Fruit fly (Drosophila melanogaster): ENCODE results near the gene CG5282.

CG5282 gene

DNA sequence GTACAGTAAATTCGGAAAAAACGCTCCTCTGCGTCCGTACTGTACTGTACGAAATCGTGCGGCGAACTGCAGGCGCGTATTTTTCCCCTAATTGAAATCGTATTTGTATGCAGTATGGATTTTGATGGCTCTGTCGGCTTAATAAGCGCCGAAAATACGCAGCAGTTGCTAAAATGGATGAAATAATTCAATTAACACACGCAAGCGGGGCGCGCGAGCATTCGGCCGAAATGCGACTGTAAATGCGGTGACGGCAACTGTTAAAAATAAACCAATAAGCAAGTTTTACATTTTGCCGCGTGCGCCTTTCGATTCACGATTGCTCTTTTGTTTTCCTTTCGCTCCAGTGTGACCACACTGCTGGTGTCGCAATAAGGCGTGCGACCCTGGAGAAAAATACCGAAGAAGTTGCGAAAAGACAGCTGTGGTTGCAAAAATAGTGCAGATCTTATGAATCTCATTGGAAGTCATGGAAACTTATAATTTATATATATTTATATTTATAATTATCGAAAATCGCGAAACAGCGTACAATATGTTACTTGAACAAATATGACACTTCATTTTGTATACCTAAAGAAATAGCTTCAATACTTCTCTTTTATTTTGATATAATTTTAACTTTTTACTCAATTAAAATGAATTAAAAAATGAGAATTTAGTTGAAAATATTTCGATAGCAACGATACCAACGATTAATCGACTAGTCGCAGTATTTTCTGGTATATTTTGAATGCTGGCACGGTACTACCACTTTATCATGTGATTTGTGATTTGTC lies 47.3 kb upstream of the CG5282 start, which contains the start of the genes CG32428 and CG5969 (continued):
- peak; percentile 42 for TF ChIP-seq gsb-n (tag; optimal IDR thresholded peaks at IDR 0.05)
- peak; percentile 12 for TF ChIP-seq CG6765 (GFP tag; optimal IDR thresholded peaks at IDR 0.05)
- TF ChIP-seq CG13287 (GFP tag; IDR thresholded peaks at IDR 0.05; ENCODE audit: partially characterized antibody): no peak; the same call in 1 of the 2 replicates
- TF ChIP-seq CkIIα-i1 (GFP tag; IDR thresholded peaks at IDR 0.05): no peak
- peak; percentile 44; the same call in 1 of the 2 replicates for TF ChIP-seq Xrp1 (GFP tag; IDR thresholded peaks at IDR 0.05)
- peak; percentile 50; the same call in 3 of the 4 replicates for TF ChIP-seq Gug (GFP tag; IDR thresholded peaks at IDR 0.05)
- peak; percentile 80 for TF ChIP-seq CG2678 (tag; optimal IDR thresholded peaks at IDR 0.05)

DNA sequence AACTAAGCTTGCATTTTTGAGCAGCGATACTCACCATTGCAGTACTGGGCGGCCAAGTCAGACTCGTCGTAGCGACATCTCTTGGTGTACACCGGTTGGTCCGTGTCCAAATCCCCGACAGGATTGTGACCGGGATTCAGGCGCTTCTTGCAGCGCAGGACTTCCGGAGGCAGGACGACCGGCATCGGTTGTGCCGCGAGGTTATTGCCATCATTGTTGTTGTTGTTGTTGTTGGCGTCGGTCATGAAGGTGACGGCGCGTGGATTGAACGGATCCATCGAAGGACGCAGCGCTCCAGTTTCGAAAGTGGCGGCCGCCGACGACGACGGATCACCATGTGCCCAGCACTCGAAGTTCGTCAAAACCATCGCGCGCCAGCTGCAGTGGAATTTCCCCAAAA lies 46.7 kb upstream of the CG5282 start:
- no peak for TF ChIP-seq CG4820 (GFP tag; optimal IDR thresholded peaks at IDR 0.05)
- TF ChIP-seq da (GFP tag; optimal IDR thresholded peaks at IDR 0.05): peak; percentile 21
- no peak for TF ChIP-seq lov (optimal IDR thresholded peaks at IDR 0.05)
- 0 out of 3 replicates have a peak, but pooled peaks have one; percentile 50 for TF ChIP-seq lov (GFP tag; IDR thresholded peaks at IDR 0.05)
- TF ChIP-seq CG4360 (GFP tag; IDR thresholded peaks at IDR 0.05): peak; percentile 85
- TF ChIP-seq Med (GFP tag): peak; percentile 68

DNA sequence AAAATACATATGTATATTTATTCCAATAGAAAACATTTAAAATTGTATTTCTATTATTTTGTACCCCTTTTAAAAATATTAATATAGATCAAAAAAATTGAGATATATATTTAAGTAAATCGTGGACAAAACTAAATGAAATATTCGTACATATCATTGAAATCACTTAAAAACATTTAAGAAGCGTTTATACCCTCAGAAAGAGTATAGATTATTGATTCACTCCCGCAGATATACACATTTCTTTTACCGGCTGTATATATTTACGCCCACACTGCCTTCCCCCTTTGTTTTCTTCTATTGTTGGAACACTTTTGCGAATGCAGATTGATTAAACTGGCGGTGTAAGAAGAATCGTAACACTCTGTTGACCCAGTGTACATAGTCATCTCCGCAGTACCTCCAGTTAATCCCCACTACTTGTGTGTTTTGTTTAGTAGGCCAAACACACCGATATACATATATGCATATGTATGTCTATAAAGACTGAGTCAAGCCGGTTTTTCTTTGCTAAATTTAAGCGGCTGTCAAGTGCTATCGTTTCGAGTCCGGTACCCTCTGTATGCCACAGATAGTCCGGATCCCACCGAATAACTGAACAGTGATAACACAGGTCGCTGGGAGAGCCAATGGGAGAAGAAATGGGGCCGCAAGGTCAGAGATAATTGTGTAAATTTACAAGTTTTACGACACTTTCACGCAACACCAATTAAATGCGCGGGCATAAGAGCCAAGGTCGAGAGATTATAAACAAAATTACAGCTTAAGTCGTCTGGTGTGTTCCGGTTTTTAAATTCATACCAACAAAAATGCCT lies 45.8 kb upstream of the CG5282 start:
- TF ChIP-seq al (GFP tag; IDR thresholded peaks at IDR 0.05) (no peak), CG4707 (GFP tag; optimal IDR thresholded peaks at IDR 0.05) (peak; percentile 58), CG12155 (GFP tag; optimal IDR thresholded peaks at IDR 0.05) (no peak), NK7.1 (GFP tag; optimal IDR thresholded peaks at IDR 0.05) (peak; percentile 23), scrt (GFP tag; optimal IDR thresholded peaks at IDR 0.05) (peak; percentile 1), CG1529 (GFP tag; optimal IDR thresholded peaks at IDR 0.05) (peak; percentile 73), Spps (tag; optimal IDR thresholded peaks at IDR 0.05) (peak; percentile 44), CG3065 (GFP tag; optimal IDR thresholded peaks at IDR 0.05) (peak; percentile 22), Dbx (GFP tag; IDR thresholded peaks at IDR 0.05) (peak; percentile 44; the same call in 1 of the 3 replicates), HHEX (GFP tag; optimal IDR thresholded peaks at IDR 0.05) (peak; percentile 75), Hr51 (GFP tag; optimal IDR thresholded peaks at IDR 0.05) (peak; percentile 20 to 40), CG7839 (tag; optimal IDR thresholded peaks at IDR 0.05) (peak; percentile 14), Trl (optimal IDR thresholded peaks at IDR 0.05) (no peak), Trl (GFP tag; optimal IDR thresholded peaks at IDR 0.05) (peak; percentile 83), crp (GFP tag; optimal IDR thresholded peaks at IDR 0.05) (no peak), Lhr (GFP tag; optimal IDR thresholded peaks at IDR 0.05) (peak; percentile 43), lilli (GFP tag; optimal IDR thresholded peaks at IDR 0.05) (peak; percentile 22), TFAM (GFP tag; optimal IDR thresholded peaks at IDR 0.05) (peak; percentile 54), CG2199 (GFP tag; IDR thresholded peaks at IDR 0.05) (0 out of 3 replicates have a peak, but pooled peaks have one; percentile 35), CG13775 (GFP tag; optimal IDR thresholded peaks at IDR 0.05) (no peak), CG18764 (GFP tag; optimal IDR thresholded peaks at IDR 0.05) (peak; percentile 46), CrebB (tag; optimal IDR thresholded peaks at IDR 0.05) (peak; percentile 69), CG9727 (GFP tag; optimal IDR thresholded peaks at IDR 0.05) (peak; percentile 62), Hr78 (GFP tag; optimal IDR thresholded peaks at IDR 0.05) (peak in 1 of 2 experiments; percentile 83), sr (GFP tag; IDR thresholded peaks at IDR 0.05) (peak; percentile 63; the same call in 2 of the 3 replicates), Myb (GFP tag; optimal IDR thresholded peaks at IDR 0.05) (peak; percentile 35), CG3281 (GFP tag; optimal IDR thresholded peaks at IDR 0.05) (peak; percentile 6), CG10462 (GFP tag; optimal IDR thresholded peaks at IDR 0.05) (peak; percentile 41), chif (GFP tag; optimal IDR thresholded peaks at IDR 0.05) (peak; percentile 45 to 70), CG17359 (tag; optimal IDR thresholded peaks at IDR 0.05) (peak; percentile 59), CG15696 (tag; optimal IDR thresholded peaks at IDR 0.05) (peak; percentile 71)

All from whole organism, embryonic.